Worm (Caenorhabditis elegans): ENCODE data around the gene tag-164.

- no peak for TF ChIP-seq ama-1 (optimal IDR thresholded peaks at IDR 0.05)
- TF ChIP-seq flt-1 (GFP tag; IDR thresholded peaks at IDR 0.05): no peak
- no peak for TF ChIP-seq hmg-4 (GFP tag; optimal IDR thresholded peaks at IDR 0.05)
- no peak for TF ChIP-seq pes-1 (GFP tag; IDR thresholded peaks at IDR 0.05)
- TF ChIP-seq hnd-1 (tag; optimal IDR thresholded peaks at IDR 0.05): no peak
- no peak for TF ChIP-seq sea-1 (GFP tag; conservative IDR thresholded peaks at IDR 0.05)
- no peak for TF ChIP-seq tra-4 (tag; optimal IDR thresholded peaks at IDR 0.05)
- no peak for TF ChIP-seq tbx-11 (GFP tag; IDR thresholded peaks at IDR 0.05)
- no peak for TF ChIP-seq aly-1 (tag; optimal IDR thresholded peaks at IDR 0.05)
- TF ChIP-seq hmbx-1 (tag; optimal IDR thresholded peaks at IDR 0.05): no peak
- TF ChIP-seq ceh-13 (GFP tag; optimal IDR thresholded peaks at IDR 0.05): no peak
Measured at ce11 chrIII:13418975-13419374, 40.4 kb upstream of the tag-164 start.

All from whole organism, early embryonic.